Fruit fly (Drosophila melanogaster): ENCODE data around the gene CG33160.

DNA sequence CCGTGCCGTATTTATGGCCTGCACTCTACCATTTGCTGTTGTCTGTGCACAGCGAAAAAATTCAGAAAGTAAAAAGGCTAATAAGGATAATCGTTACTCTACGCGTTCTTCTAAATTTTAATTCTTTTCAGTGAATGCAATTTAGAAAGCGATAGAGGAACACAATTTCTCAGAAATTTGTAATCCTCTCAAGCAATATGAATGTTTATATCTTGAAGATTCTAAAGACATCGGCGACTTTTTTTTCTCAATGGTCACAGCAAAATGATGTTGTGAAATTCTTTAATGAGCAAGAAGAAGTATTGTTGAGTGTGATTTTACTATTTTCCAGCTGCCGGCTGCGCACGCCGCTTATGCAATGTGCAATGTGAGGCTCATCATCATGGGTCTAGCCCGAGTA is 46.7 kb upstream of the CG33160 start:
- TF ChIP-seq ttk (optimal IDR thresholded peaks at IDR 0.05), result no peak
- TF ChIP-seq psq (optimal IDR thresholded peaks at IDR 0.05), result no peak
- TF ChIP-seq h (optimal IDR thresholded peaks at IDR 0.05), result no peak
- TF ChIP-seq Myc (optimal IDR thresholded peaks at IDR 0.05), result no peak
- no peak for TF ChIP-seq insv (optimal IDR thresholded peaks at IDR 0.05)

All from Kc167 (cell line).